Worm (Caenorhabditis elegans): ENCODE data around the gene mrps-21.

DNA sequence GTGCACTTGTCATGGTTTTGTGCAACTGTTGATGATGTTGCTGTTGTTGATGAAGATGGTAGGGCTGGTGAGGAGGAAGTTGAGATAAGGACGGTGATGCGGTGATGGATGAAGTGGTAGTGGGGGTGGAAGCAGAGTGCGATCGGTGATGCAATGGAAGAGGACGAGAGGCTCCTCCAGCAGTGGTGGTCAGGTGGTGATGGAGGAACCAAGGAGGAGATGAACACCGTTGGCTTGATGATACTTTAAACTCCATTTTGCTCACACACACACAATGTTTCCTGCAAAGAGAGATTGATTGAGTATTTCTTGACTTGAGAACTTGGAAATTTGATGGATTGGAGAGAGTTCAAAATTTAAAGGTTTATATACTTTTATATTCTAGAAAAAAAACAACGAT lies 21.5 kb downstream of the mrps-21 start, which contains the start of gene F19C7.8:
- no peak for TF ChIP-seq fkh-10 (GFP tag; optimal IDR thresholded peaks at IDR 0.05)
- TF ChIP-seq fos-1 (tag; optimal IDR thresholded peaks at IDR 0.05) = no peak
- TF ChIP-seq ZK546.5 (tag; optimal IDR thresholded peaks at IDR 0.05) = no peak
- TF ChIP-seq ceh-82 (tag; optimal IDR thresholded peaks at IDR 0.05) = no peak
